Worm (Caenorhabditis elegans) whole organism, late embryonic: ENCODE measurements around the gene prx-14.

ENCODE experiments used
- C08G9.2 ChIP-seq: sonication (generic microtip); optimal IDR thresholded peaks from 2 replicates; lab custom pipeline; 2016; ENCODE audit warnings: mild to moderate bottlenecking, missing genetic modification characterization, moderate library complexity, missing compliant biosample characterization
- K02D7.2 ChIP-seq: sonication (generic microtip); optimal IDR thresholded peaks from 2 replicates; lab custom pipeline; 2017; ENCODE audit warnings: mild to moderate bottlenecking, missing genetic modification characterization, missing compliant biosample characterization
- Y22D7AL.16 ChIP-seq: sonication (generic microtip); optimal IDR thresholded peaks from 2 replicates; lab custom pipeline; 2016; ENCODE audit warnings: missing genetic modification characterization, missing compliant biosample characterization
- ahr-1 ChIP-seq: sonication (generic microtip); optimal IDR thresholded peaks from 2 replicates; lab custom pipeline; 2016; ENCODE audit warnings: missing genetic modification characterization, missing compliant biosample characterization
- ama-1 ChIP-seq: fragments of 150-350 bp; optimal IDR thresholded peaks from 2 replicates; lab custom pipeline; 2014
- ceh-22 ChIP-seq: sonication (generic microtip); optimal IDR thresholded peaks from 2 replicates; lab custom pipeline; 2017; ENCODE audit warnings: missing biosample characterization, missing genetic modification characterization
- ceh-24 ChIP-seq: sonication (generic microtip); optimal IDR thresholded peaks from 2 replicates; lab custom pipeline; 2016; ENCODE audit warnings: mild to moderate bottlenecking, missing genetic modification characterization, missing compliant biosample characterization
- ceh-30 ChIP-seq: fragments of 150-350 bp; optimal IDR thresholded peaks from 2 replicates; lab custom pipeline; 2014; ENCODE audit warnings: missing biosample characterization, missing genetic modification characterization
- ceh-31 ChIP-seq: sonication (generic microtip); optimal IDR thresholded peaks from 2 replicates; lab custom pipeline; 2016; ENCODE audit warnings: missing genetic modification characterization, missing compliant biosample characterization
- ceh-34 ChIP-seq: sonication (generic microtip); optimal IDR thresholded peaks from 2 replicates; lab custom pipeline; 2016; ENCODE audit warnings: mild to moderate bottlenecking, missing genetic modification characterization, missing compliant biosample characterization
- ceh-45 ChIP-seq: fragments of 200-800 bp; sonication (Bioruptor generic); IDR thresholded peaks from 2 replicates; pipeline ENCODE4 v1.3.6; 2022; ENCODE audit warnings: missing genetic modification reagents, missing genetic modification characterization, missing compliant biosample characterization
- ceh-48 ChIP-seq: sonication (generic microtip); optimal IDR thresholded peaks from 2 replicates; lab custom pipeline; 2016; ENCODE audit warnings: missing genetic modification characterization, inconsistent platforms, missing compliant biosample characterization
- ceh-9 ChIP-seq: sonication (generic microtip); optimal IDR thresholded peaks from 2 replicates; lab custom pipeline; 2016; ENCODE audit warnings: mild to moderate bottlenecking, missing genetic modification characterization, inconsistent platforms, missing compliant biosample characterization
- dmd-4 ChIP-seq: sonication (generic microtip); optimal IDR thresholded peaks from 2 replicates; lab custom pipeline; 2016; ENCODE audit warnings: borderline replicate concordance, missing genetic modification characterization, missing compliant biosample characterization
- elt-4 ChIP-seq: sonication (generic microtip); optimal IDR thresholded peaks from 2 replicates; lab custom pipeline; 2016; ENCODE audit warnings: missing genetic modification characterization, missing compliant biosample characterization
- fax-1 ChIP-seq: sonication (generic microtip); optimal IDR thresholded peaks from 2 replicates; lab custom pipeline; 2016; ENCODE audit warnings: missing genotype, missing genetic modification characterization, missing compliant biosample characterization
- gmeb-2 ChIP-seq: sonication (generic microtip); optimal IDR thresholded peaks from 2 replicates; lab custom pipeline; 2016; ENCODE audit warnings: missing genetic modification characterization, inconsistent platforms, missing compliant biosample characterization
- hlh-13 ChIP-seq: fragments of 200-800 bp; sonication (Bioruptor generic); optimal IDR thresholded peaks from 2 replicates; lab custom pipeline; 2018; ENCODE audit warnings: mild to moderate bottlenecking, missing genetic modification characterization, missing compliant biosample characterization
- hlh-15 ChIP-seq: sonication (generic microtip); optimal IDR thresholded peaks from 2 replicates; lab custom pipeline; 2016; ENCODE audit warnings: missing genetic modification characterization, missing compliant biosample characterization
- hlh-30 ChIP-seq: sonication (generic microtip); optimal IDR thresholded peaks from 2 replicates; lab custom pipeline; 2017; ENCODE audit warnings: antibody characterized with exemption, missing genetic modification characterization, missing compliant biosample characterization; ENCODE audit not compliant: insufficient read depth
- hlh-8 ChIP-seq: sonication (generic microtip); optimal IDR thresholded peaks from 2 replicates; lab custom pipeline; 2016; ENCODE audit warnings: missing genotype, missing genetic modification characterization, missing compliant biosample characterization
- lin-11 ChIP-seq: fragments of 200-800 bp; sonication (Bioruptor generic); optimal IDR thresholded peaks from 2 replicates; lab custom pipeline; 2018; ENCODE audit warnings: mild to moderate bottlenecking, missing genetic modification characterization, missing compliant biosample characterization
- madf-2 ChIP-seq: sonication (generic microtip); optimal IDR thresholded peaks from 2 replicates; lab custom pipeline; 2017; ENCODE audit warnings: missing genetic modification characterization, missing compliant biosample characterization
- mec-3 ChIP-seq: sonication (generic microtip); optimal IDR thresholded peaks from 2 replicates; lab custom pipeline; 2016; ENCODE audit warnings: borderline replicate concordance, missing genetic modification characterization, missing compliant biosample characterization
- nfya-1 ChIP-seq: sonication (generic microtip); optimal IDR thresholded peaks from 2 replicates; lab custom pipeline; 2017; ENCODE audit warnings: missing genetic modification characterization, mild to moderate bottlenecking, missing compliant biosample characterization, antibody characterized with exemption, moderate library complexity
- nhr-11 ChIP-seq: fragments of 150-350 bp; optimal IDR thresholded peaks from 2 replicates; lab custom pipeline; 2014; ENCODE audit warnings: missing biosample characterization, missing genetic modification characterization
- nhr-232 ChIP-seq: sonication (generic microtip); optimal IDR thresholded peaks from 2 replicates; lab custom pipeline; 2016; ENCODE audit warnings: missing genetic modification characterization, missing compliant biosample characterization
- npax-4 ChIP-seq: sonication (generic microtip); optimal IDR thresholded peaks from 2 replicates; lab custom pipeline; 2016; ENCODE audit warnings: missing genetic modification characterization, missing compliant biosample characterization
- odd-2 ChIP-seq: sonication (generic microtip); optimal IDR thresholded peaks from 2 replicates; lab custom pipeline; 2017; ENCODE audit warnings: antibody characterized with exemption, mild to moderate bottlenecking, missing genetic modification characterization, missing compliant biosample characterization
- pax-1 ChIP-seq: fragments of 150-350 bp; optimal IDR thresholded peaks from 2 replicates; lab custom pipeline; 2014; ENCODE audit warnings: missing biosample characterization, missing genetic modification characterization
- pha-2 ChIP-seq: sonication (generic microtip); optimal IDR thresholded peaks from 2 replicates; lab custom pipeline; 2017; ENCODE audit warnings: mild to moderate bottlenecking, missing genetic modification characterization, missing compliant biosample characterization
- pha-4 ChIP-seq: fragments of 150-350 bp; optimal IDR thresholded peaks from 2 replicates; lab custom pipeline; 2018; ENCODE audit warnings: missing biosample characterization, missing genetic modification reagents, missing genetic modification characterization
- pros-1 ChIP-seq: fragments of 150-350 bp; optimal IDR thresholded peaks from 2 replicates; lab custom pipeline; 2014; ENCODE audit warnings: missing biosample characterization, missing genetic modification reagents, missing genetic modification characterization
- ref-2 ChIP-seq: sonication (generic microtip); optimal IDR thresholded peaks from 2 replicates; lab custom pipeline; 2016; ENCODE audit warnings: missing genetic modification characterization, missing compliant biosample characterization
- rnt-1 ChIP-seq: sonication (generic microtip); optimal IDR thresholded peaks from 2 replicates; lab custom pipeline; 2016; ENCODE audit warnings: missing genetic modification characterization, missing compliant biosample characterization
- sox-4 ChIP-seq: sonication (generic microtip); optimal IDR thresholded peaks from 2 replicates; lab custom pipeline; 2017; ENCODE audit warnings: mild to moderate bottlenecking, missing genetic modification characterization, inconsistent platforms, missing compliant biosample characterization
- syd-9 ChIP-seq: sonication (generic microtip); optimal IDR thresholded peaks from 2 replicates; lab custom pipeline; 2016; ENCODE audit warnings: mild to moderate bottlenecking, missing genetic modification characterization, moderate library complexity, missing compliant biosample characterization
- tbx-2 ChIP-seq: sonication (generic microtip); optimal IDR thresholded peaks from 2 replicates; lab custom pipeline; 2016; ENCODE audit warnings: missing genetic modification characterization, missing compliant biosample characterization
- ttx-3 ChIP-seq: sonication (generic microtip); optimal IDR thresholded peaks from 2 replicates; lab custom pipeline; 2016; ENCODE audit warnings: missing genetic modification reagents, missing genetic modification characterization, missing compliant biosample characterization
- unc-55 ChIP-seq: sonication (generic microtip); optimal IDR thresholded peaks from 2 replicates; lab custom pipeline; 2017; ENCODE audit warnings: missing biosample characterization, missing genetic modification reagents, missing genetic modification characterization
- unc-86 ChIP-seq: sonication (generic microtip); optimal IDR thresholded peaks from 2 replicates; lab custom pipeline; 2016; ENCODE audit warnings: missing genetic modification characterization, missing compliant biosample characterization
- zip-5 ChIP-seq: sonication (generic microtip); optimal IDR thresholded peaks from 2 replicates; lab custom pipeline; 2016; ENCODE audit warnings: missing genetic modification characterization, missing compliant biosample characterization
- ztf-16 ChIP-seq: sonication (generic microtip); optimal IDR thresholded peaks from 2 replicates; lab custom pipeline; 2017; ENCODE audit warnings: missing genetic modification characterization, missing compliant biosample characterization

The prx-14 gene

DNA sequence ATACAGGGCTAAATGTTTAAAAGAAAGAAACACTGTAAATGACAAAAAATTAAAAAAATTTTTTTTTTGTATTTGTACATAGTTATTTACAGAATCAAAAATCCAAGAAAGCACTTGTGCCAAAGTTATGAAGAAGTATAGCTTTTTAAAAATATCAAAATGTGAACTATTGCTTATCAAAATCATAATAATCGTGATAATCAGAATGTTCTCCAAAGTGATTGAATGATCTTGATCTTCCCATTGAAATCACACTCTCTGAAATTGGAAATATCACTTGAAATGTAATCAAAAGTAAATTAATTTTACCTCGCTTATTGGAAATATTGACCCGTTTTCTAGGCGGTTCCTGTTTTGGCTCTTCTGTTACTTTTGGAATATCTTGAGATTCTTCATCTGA, 43.6 kb downstream of the prx-14 start:
- TF ChIP-seq hlh-30 (tag; lab: Kevin White, UChicago) (no peak), madf-2 (tag; lab: Kevin White, UChicago) (no peak), pha-4 (no peak), dmd-4 (tag; lab: Kevin White, UChicago) (no peak), pax-1 (tag; lab: Kevin White, UChicago) (no peak), ceh-30 (tag; lab: Kevin White, UChicago) (no peak), ceh-45 (GFP tag; lab: Robert Waterston, UW) (no peak), ceh-34 (tag; lab: Kevin White, UChicago) (no peak), zip-5 (tag; lab: Kevin White, UChicago) (no peak), C08G9.2 (tag; lab: Kevin White, UChicago) (no peak), nfya-1 (tag; lab: Kevin White, UChicago) (no peak), odd-2 (no peak), ref-2 (tag; lab: Kevin White, UChicago) (no peak), ceh-9 (tag; lab: Kevin White, UChicago) (no peak)
- TF ChIP-seq, all 69 proteins: peak for 0

DNA sequence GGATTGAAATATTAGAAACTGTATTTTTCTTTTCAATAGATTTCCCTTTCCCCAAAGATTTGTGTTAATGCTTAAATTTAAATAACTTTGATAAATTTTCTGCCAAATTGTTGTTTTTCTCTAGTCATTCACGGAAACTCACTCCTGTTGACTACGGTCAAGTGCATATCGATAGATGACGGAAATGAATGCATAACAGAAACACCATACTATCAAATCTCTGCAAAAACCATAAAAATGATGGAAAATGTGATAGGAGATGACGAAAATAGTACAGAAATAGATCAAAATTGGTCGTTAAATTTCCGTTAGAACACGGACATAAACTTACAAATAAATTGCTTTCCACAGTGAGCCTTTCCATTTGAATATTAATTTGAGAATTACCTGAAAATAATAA, 46.1 kb downstream of the prx-14 start:
- TF ChIP-seq nhr-11 (no peak), ceh-34 (tag; lab: Kevin White, UChicago) (no peak), syd-9 (tag; lab: Kevin White, UChicago) (no peak), ref-2 (tag; lab: Kevin White, UChicago) (no peak), hlh-15 (no peak), pax-1 (tag; lab: Kevin White, UChicago) (no peak), ahr-1 (tag; lab: Kevin White, UChicago) (no peak), ztf-16 (tag; lab: Kevin White, UChicago) (no peak), hlh-13 (GFP tag; lab: Kevin White, UChicago) (no peak), gmeb-2 (no peak), mec-3 (tag; lab: Kevin White, UChicago) (no peak), hlh-8 (no peak), ttx-3 (tag; lab: Kevin White, UChicago) (no peak)

DNA sequence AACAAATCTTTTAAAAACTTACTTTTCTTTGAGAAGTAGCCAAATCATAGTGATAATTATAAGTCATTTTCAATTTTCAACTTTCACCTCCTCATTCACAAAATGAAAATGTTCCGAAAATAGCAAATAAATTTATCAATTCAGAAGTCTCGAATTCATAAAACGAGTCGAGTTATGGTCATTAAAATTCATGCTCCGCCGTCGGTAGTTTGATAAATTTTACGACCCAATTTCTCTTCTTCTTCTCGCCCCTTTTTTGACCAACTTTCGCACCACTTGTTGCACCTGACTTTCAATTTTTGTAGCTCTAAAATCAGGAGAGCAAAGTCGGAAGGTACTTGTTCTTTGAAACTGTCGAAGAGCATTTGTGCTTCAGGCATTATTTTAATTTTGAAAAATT, 47.1 kb downstream of the prx-14 start, which contains the start of gene best-7:
Gene best-7 (minus strand): TSS at position 239 of the 400 bp plus-strand sequence.
- TF ChIP-seq zip-5 (tag; lab: Kevin White, UChicago) (no peak), hlh-8 (no peak), syd-9 (tag; lab: Kevin White, UChicago) (no peak), unc-55 (GFP tag; lab: Kevin White, UChicago) (no peak), C08G9.2 (tag; lab: Kevin White, UChicago) (no peak), nfya-1 (tag; lab: Kevin White, UChicago) (no peak), madf-2 (tag; lab: Kevin White, UChicago) (no peak), ceh-48 (no peak), rnt-1 (tag; lab: Kevin White, UChicago) (no peak), pha-2 (tag; lab: Kevin White, UChicago) (no peak), hlh-15 (no peak), tbx-2 (tag; lab: Kevin White, UChicago) (no peak), elt-4 (tag; lab: Kevin White, UChicago) (no peak), ref-2 (tag; lab: Kevin White, UChicago) (no peak), Y22D7AL.16 (no peak), pros-1 (no peak), ceh-30 (tag; lab: Kevin White, UChicago) (no peak)

DNA sequence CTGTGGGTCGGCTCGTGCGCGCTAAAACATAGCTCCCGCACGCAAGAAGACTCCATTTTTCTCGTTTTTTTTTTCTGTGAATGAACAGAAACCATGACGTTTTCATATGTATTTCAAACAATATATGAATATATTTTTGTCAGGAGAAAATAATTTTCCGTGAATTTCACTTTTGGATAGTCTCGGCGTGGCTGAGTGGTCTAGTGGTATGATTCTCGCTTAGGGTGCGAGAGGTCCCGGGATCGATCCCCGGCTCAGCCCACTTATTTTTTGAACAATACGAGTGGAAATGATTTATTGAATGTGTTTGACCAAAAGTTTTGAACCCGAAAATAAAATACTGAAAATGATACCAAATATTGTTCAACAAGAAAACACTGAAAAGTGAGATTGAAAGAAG, 48.4 kb downstream of the prx-14 start:
- TF ChIP-seq nhr-232 (tag; lab: Kevin White, UChicago), result no peak
- no peak for TF ChIP-seq ceh-9 (tag; lab: Kevin White, UChicago)
- no peak for TF ChIP-seq zip-5 (tag; lab: Kevin White, UChicago)
- TF ChIP-seq hlh-13 (GFP tag; lab: Kevin White, UChicago), result no peak
- TF ChIP-seq ama-1 (lab: Kevin White, UChicago), result no peak
- TF ChIP-seq lin-11 (tag; lab: Kevin White, UChicago), result no peak
- no peak for TF ChIP-seq ceh-30 (tag; lab: Kevin White, UChicago)
- TF ChIP-seq sox-4, result no peak
- no peak for TF ChIP-seq ceh-24 (tag; lab: Kevin White, UChicago)
- TF ChIP-seq syd-9 (tag; lab: Kevin White, UChicago), result no peak
- no peak for TF ChIP-seq Y22D7AL.16
- TF ChIP-seq ceh-45 (GFP tag; lab: Robert Waterston, UW), result no peak
- TF ChIP-seq npax-4 (tag; lab: Kevin White, UChicago), result no peak
- no peak for TF ChIP-seq ceh-22 (tag; lab: Kevin White, UChicago)
- TF ChIP-seq ztf-16 (tag; lab: Kevin White, UChicago), result no peak
- TF ChIP-seq fax-1 (tag; lab: Kevin White, UChicago), result no peak
- TF ChIP-seq unc-86 (tag; lab: Kevin White, UChicago), result no peak
- TF ChIP-seq nhr-11, result no peak
- no peak for TF ChIP-seq ceh-31
- TF ChIP-seq K02D7.2 (tag; lab: Kevin White, UChicago), result no peak
